Fruit fly (Drosophila melanogaster): ENCODE measurements around the gene bru1.
A peak's percentile ranks its signal among the peaks of the same experiment; 100 is the strongest.

bru1 gene

DNA sequence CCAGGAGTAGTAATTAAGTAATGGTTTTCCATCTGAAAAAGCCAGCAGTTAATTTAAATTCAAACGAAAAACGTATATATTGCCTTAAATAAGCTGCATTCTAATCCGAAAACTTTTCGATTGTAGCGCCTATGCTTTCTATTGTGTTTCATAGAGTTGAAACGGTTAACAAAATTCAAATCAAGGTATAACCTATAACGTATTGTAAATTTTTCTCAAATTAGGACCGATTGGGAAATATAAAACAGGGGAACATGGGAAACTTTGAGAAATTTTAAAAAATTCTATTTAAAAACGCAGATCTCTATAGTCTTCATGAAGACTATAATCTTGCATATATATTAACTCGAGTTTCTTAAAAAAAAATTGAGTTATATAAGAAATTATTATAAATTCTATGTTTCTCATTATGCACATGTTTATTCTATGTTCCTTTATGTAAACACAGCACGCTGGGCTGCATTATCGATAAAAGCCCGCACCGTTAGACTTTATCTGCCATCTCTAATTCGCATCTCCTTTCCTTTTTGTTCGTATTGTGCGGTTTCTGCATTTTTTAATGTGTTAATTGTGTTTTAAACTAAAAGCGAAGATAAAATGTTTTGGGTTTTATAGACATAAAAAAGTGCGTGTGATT, at the start of gene bru1:
Gene bru1 (plus strand): TSS at position 512 of the 637 bp plus-strand sequence.
- TF ChIP-seq Crg-1 (GFP tag; optimal IDR thresholded peaks at IDR 0.05) (no peak), pad (GFP tag; optimal IDR thresholded peaks at IDR 0.05) (no peak), CG7101 (tag; optimal IDR thresholded peaks at IDR 0.05) (no peak), CG11617 (GFP tag; optimal IDR thresholded peaks at IDR 0.05) (no peak), CG5204 (GFP tag; optimal IDR thresholded peaks at IDR 0.05) (no peak), CG14711 (tag; optimal IDR thresholded peaks at IDR 0.05) (no peak), CG7045 (GFP tag; optimal IDR thresholded peaks at IDR 0.05) (no peak), cic (GFP tag; optimal IDR thresholded peaks at IDR 0.05) (no peak), Clk (GFP tag; optimal IDR thresholded peaks at IDR 0.05) (no peak), CG12768 (GFP tag; optimal IDR thresholded peaks at IDR 0.05) (no peak), tj (GFP tag; optimal IDR thresholded peaks at IDR 0.05) (no peak), CG1620 (GFP tag; optimal IDR thresholded peaks at IDR 0.05) (no peak), CG33017 (tag; optimal IDR thresholded peaks at IDR 0.05) (no peak), kay (GFP tag; ENCODE audit: borderline replicate concordance) (no peak)

DNA sequence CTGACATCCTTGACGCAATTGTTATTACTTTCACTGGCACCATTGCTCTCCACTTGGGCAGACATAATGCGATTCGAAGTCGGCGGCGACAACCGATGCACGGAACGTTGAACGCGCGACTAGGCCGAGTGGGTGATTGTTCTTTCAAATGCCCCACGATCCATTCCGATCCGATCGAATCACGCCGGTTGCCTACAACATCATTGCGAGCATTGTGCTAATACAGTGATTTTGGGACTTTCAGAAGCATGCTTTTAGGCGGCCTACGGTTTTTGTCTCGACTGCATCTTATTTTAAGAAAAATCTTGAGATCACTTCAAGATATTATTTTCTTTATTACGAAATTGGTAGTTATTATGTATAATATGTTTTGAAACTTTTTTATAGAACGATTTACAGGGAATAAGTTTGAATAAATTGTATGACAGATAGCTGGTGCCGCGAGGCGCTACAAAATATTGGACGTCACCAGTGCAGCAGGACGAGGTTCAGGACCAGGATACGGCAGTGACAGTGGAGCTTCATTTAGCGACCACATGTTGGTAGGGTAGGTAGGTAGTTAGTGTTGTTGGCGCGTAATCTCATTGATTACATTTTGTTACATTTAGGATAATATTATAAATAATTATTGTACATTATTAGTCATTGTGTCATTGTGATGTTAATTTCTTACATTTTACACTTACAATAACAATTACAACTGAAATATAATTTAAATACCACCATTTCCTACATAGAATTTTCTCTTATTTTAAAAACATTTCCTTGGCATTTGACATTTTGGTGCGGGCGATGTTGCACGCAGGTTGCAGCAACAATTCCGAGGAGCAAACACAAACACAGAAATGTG, 41.3 kb upstream of the bru1 start, which contains the start of gene rho-6:
Gene rho-6 (minus strand): TSS at position 137 of the 850 bp plus-strand sequence.
- TF ChIP-seq kay (GFP tag; ENCODE audit: borderline replicate concordance) (no peak), ovo (GFP tag; optimal IDR thresholded peaks at IDR 0.05) (no peak), bab1 (GFP tag; optimal IDR thresholded peaks at IDR 0.05) (no peak), Hr96 (GFP tag; optimal IDR thresholded peaks at IDR 0.05) (no peak), CG5204 (GFP tag; optimal IDR thresholded peaks at IDR 0.05) (no peak), Clk (GFP tag; optimal IDR thresholded peaks at IDR 0.05) (no peak), Mnt (GFP tag; optimal IDR thresholded peaks at IDR 0.05) (no peak), CG14711 (tag; optimal IDR thresholded peaks at IDR 0.05) (no peak), tj (GFP tag; optimal IDR thresholded peaks at IDR 0.05) (no peak)

DNA sequence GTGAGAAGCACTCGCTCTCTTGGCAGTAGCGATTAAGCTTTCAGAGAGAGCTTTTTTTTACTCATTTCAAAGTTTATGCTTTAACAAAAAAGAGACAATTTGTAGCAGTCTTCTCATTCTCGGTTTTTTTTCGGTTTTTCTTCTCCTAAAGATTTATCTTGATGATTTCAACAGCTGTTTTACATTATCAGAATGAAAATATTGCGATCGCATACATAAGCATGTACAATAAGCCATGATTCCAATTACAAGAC, 40.8 kb upstream of the bru1 start:
- no peak for TF ChIP-seq CG14711 (tag; optimal IDR thresholded peaks at IDR 0.05)
- no peak for TF ChIP-seq bab1 (GFP tag; optimal IDR thresholded peaks at IDR 0.05)
- TF ChIP-seq Crg-1 (GFP tag; optimal IDR thresholded peaks at IDR 0.05) = no peak

DNA sequence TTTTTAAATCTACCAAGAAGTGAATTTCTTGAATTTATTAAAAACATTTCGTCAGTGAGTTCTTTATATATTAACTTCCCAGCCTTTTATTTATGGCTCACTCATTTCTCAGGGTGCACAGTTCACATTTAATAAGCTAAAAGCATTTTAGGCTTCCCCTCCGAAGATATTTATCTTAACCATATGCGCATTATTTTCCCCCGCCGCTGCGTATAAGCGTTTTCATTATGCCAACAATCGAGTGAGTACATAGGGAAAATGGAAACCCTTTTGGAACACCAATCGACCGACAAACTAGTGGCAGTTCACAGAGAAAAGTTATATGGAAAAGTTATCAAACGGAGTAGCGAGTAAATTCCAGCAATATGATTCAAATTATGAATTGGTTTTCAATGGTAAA, 37.1 kb upstream of the bru1 start, which contains the start of gene Gr33a:
Gene Gr33a (plus strand): TSS at position 301 of the 400 bp plus-strand sequence.
- no peak for TF ChIP-seq CG5204 (GFP tag; optimal IDR thresholded peaks at IDR 0.05)
- no peak for TF ChIP-seq CG11617 (GFP tag; optimal IDR thresholded peaks at IDR 0.05)
- no peak for TF ChIP-seq CG7101 (tag; optimal IDR thresholded peaks at IDR 0.05)
- peak; percentile 4 for TF ChIP-seq kay (GFP tag; ENCODE audit: borderline replicate concordance)
- no peak for TF ChIP-seq CG7045 (GFP tag; optimal IDR thresholded peaks at IDR 0.05)
- no peak for TF ChIP-seq tj (GFP tag; optimal IDR thresholded peaks at IDR 0.05)

- TF ChIP-seq CG12768 (GFP tag; optimal IDR thresholded peaks at IDR 0.05) (no peak), pad (GFP tag; optimal IDR thresholded peaks at IDR 0.05) (no peak), toe (GFP tag; optimal IDR thresholded peaks at IDR 0.05) (no peak), CG1620 (GFP tag; optimal IDR thresholded peaks at IDR 0.05) (no peak), bab1 (GFP tag; optimal IDR thresholded peaks at IDR 0.05) (no peak), Crg-1 (GFP tag; optimal IDR thresholded peaks at IDR 0.05) (no peak), cnc (optimal IDR thresholded peaks at IDR 0.05) (no peak), cic (GFP tag; optimal IDR thresholded peaks at IDR 0.05) (no peak), CG7101 (tag; optimal IDR thresholded peaks at IDR 0.05) (no peak), CG5204 (GFP tag; optimal IDR thresholded peaks at IDR 0.05) (no peak), CG14711 (tag; optimal IDR thresholded peaks at IDR 0.05) (no peak), CG7045 (GFP tag; optimal IDR thresholded peaks at IDR 0.05) (no peak), ovo (GFP tag; optimal IDR thresholded peaks at IDR 0.05) (no peak), tj (GFP tag; optimal IDR thresholded peaks at IDR 0.05) (no peak), Mnt (GFP tag; optimal IDR thresholded peaks at IDR 0.05) (no peak), kay (GFP tag; ENCODE audit: borderline replicate concordance) (no peak), CG11617 (GFP tag; optimal IDR thresholded peaks at IDR 0.05) (no peak), Clk (GFP tag; optimal IDR thresholded peaks at IDR 0.05) (no peak), Hr96 (GFP tag; optimal IDR thresholded peaks at IDR 0.05) (no peak), CG33017 (tag; optimal IDR thresholded peaks at IDR 0.05) (no peak)
Measured at dm6 chr2L:12142439-12142838, 32.4 kb upstream of the bru1 start, which contains the start of gene CG31760. TSS of gene CG31760 (plus strand) at chr2L:12142780.

DNA sequence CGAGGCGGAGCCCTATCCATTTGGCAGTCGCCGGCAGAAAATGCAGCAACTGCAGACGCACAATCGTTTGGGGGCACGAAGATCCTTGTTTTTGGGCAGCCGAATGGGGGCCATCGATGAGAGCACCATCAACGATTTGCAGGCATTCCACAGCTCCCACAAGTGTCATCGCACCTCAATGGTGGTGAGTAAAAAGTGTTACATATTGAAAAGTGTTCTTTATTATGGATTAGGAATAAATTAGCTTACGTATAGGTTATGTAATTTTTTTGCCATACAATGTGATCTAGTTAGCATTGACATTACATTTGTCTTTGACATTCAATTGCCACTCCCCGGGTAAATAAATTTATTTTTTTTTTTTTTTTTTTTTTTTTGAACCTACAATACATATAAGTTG, 13.3 kb upstream of the bru1 start, which contains the start of gene CG31861:
Gene CG31861 (plus strand): TSS at position 301 of the 400 bp plus-strand sequence.
- TF ChIP-seq CG33017 (tag; optimal IDR thresholded peaks at IDR 0.05) = no peak
- TF ChIP-seq ovo (GFP tag; optimal IDR thresholded peaks at IDR 0.05) = no peak
- TF ChIP-seq bab1 (GFP tag; optimal IDR thresholded peaks at IDR 0.05) = no peak
- no peak for TF ChIP-seq Hr96 (GFP tag; optimal IDR thresholded peaks at IDR 0.05)
- no peak for TF ChIP-seq kay (GFP tag; ENCODE audit: borderline replicate concordance)
- TF ChIP-seq CG7045 (GFP tag; optimal IDR thresholded peaks at IDR 0.05) = no peak
- TF ChIP-seq CG1620 (GFP tag; optimal IDR thresholded peaks at IDR 0.05) = no peak
- no peak for TF ChIP-seq CG11617 (GFP tag; optimal IDR thresholded peaks at IDR 0.05)
- no peak for TF ChIP-seq tj (GFP tag; optimal IDR thresholded peaks at IDR 0.05)
- TF ChIP-seq cnc (optimal IDR thresholded peaks at IDR 0.05) = no peak
- no peak for TF ChIP-seq Crg-1 (GFP tag; optimal IDR thresholded peaks at IDR 0.05)
- TF ChIP-seq CG14711 (tag; optimal IDR thresholded peaks at IDR 0.05) = no peak
- TF ChIP-seq cic (GFP tag; optimal IDR thresholded peaks at IDR 0.05) = no peak
- no peak for TF ChIP-seq CG7101 (tag; optimal IDR thresholded peaks at IDR 0.05)
